Worm (Caenorhabditis elegans) whole organism, L3 larva: ENCODE measurements around the gene mrpl-16.
A peak's percentile ranks its signal among the peaks of the same experiment; 100 is the strongest.

Experiments
- R02D3.7 ChIP-seq: fragments of 150-350 bp; optimal IDR thresholded peaks from 2 replicates; lab custom pipeline; 2014; ENCODE audit warnings: missing biosample characterization, missing genetic modification characterization
- ZK546.5 ChIP-seq: sonication (generic microtip); optimal IDR thresholded peaks from 2 replicates; lab custom pipeline; 2017; ENCODE audit warnings: missing biosample characterization, missing genetic modification characterization
- ama-1 ChIP-seq: fragments of 150-350 bp; optimal IDR thresholded peaks from 2 replicates; lab custom pipeline; 2018
- ceh-16 ChIP-seq: sonication (generic microtip); optimal IDR thresholded peaks from 2 replicates; lab custom pipeline; 2017; ENCODE audit warnings: missing biosample characterization, missing genetic modification characterization
- ceh-28 ChIP-seq: fragments of 150-350 bp; optimal IDR thresholded peaks from 2 replicates; lab custom pipeline; 2014; ENCODE audit warnings: missing biosample characterization, missing genetic modification reagents, missing genetic modification characterization
- ceh-82 ChIP-seq: fragments of 150-350 bp; optimal IDR thresholded peaks from 2 replicates; lab custom pipeline; 2014; ENCODE audit warnings: missing biosample characterization, missing genetic modification characterization
- ceh-9 ChIP-seq: sonication (generic microtip); optimal IDR thresholded peaks from 2 replicates; lab custom pipeline; 2018; ENCODE audit warnings: missing biosample characterization, missing genetic modification characterization
- daf-12 ChIP-seq: fragments of 150-350 bp; optimal IDR thresholded peaks from 2 replicates; lab custom pipeline; 2014; ENCODE audit warnings: missing biosample characterization, missing genetic modification reagents, missing genetic modification characterization
- egl-27 ChIP-seq: sonication (generic microtip); optimal IDR thresholded peaks from 4 replicates; lab custom pipeline; 2017; ENCODE audit warnings: missing biosample characterization, missing genetic modification reagents, missing genetic modification characterization
- egl-5 ChIP-seq: fragments of 150-350 bp; optimal IDR thresholded peaks from 2 replicates; lab custom pipeline; 2017; ENCODE audit warnings: missing biosample characterization, missing genetic modification reagents, missing genetic modification characterization, inconsistent platforms
- elt-1 ChIP-seq: fragments of 150-350 bp; optimal IDR thresholded peaks from 2 replicates; lab custom pipeline; 2014; ENCODE audit warnings: missing biosample characterization, missing genetic modification characterization
- elt-2 ChIP-seq: sonication (generic microtip); optimal IDR thresholded peaks from 2 replicates; lab custom pipeline; 2016; ENCODE audit warnings: missing genetic modification reagents, mild to moderate bottlenecking, missing genetic modification characterization, missing compliant biosample characterization
- elt-3 ChIP-seq, 3 experiments: fragments of 150-350 bp in 1 of 3; sonication (generic microtip) in 2 of 3; optimal IDR thresholded peaks; 2 replicates in 2 of 3; 4 replicates in 1 of 3; lab custom pipeline; 2014 to 2017; ENCODE audit warnings: missing biosample characterization in 3 of 3, missing genetic modification characterization in 3 of 3
- eor-1 ChIP-seq, 2 experiments: fragments of 150-350 bp; optimal IDR thresholded peaks; 2 replicates each; lab custom pipeline; 2014 to 2018; ENCODE audit warnings: missing biosample characterization in 2 of 2, missing genetic modification characterization in 2 of 2
- fkh-10 ChIP-seq: sonication (generic microtip); optimal IDR thresholded peaks from 2 replicates; lab custom pipeline; 2017; ENCODE audit warnings: missing biosample characterization, missing genetic modification reagents, missing genetic modification characterization
- fos-1 ChIP-seq: fragments of 150-350 bp; optimal IDR thresholded peaks from 2 replicates; lab custom pipeline; 2014; ENCODE audit warnings: missing biosample characterization, missing genetic modification characterization
- hmg-11 ChIP-seq: sonication (generic microtip); optimal IDR thresholded peaks from 2 replicates; lab custom pipeline; 2016; ENCODE audit warnings: missing genetic modification characterization, missing compliant biosample characterization
- jun-1 ChIP-seq: fragments of 150-350 bp; optimal IDR thresholded peaks from 2 replicates; lab custom pipeline; 2014; ENCODE audit warnings: missing biosample characterization, missing genetic modification reagents, missing genetic modification characterization
- lin-15B ChIP-seq: fragments of 150-350 bp; optimal IDR thresholded peaks from 2 replicates; lab custom pipeline; 2014; ENCODE audit warnings: missing biosample characterization, missing genetic modification characterization
- lin-39 ChIP-seq: fragments of 150-350 bp; optimal IDR thresholded peaks from 2 replicates; lab custom pipeline; 2018; ENCODE audit warnings: missing biosample characterization, missing genetic modification reagents, missing genetic modification characterization
- mdl-1 ChIP-seq: fragments of 150-350 bp; optimal IDR thresholded peaks from 2 replicates; lab custom pipeline; 2014; ENCODE audit warnings: missing biosample characterization, missing genetic modification characterization
- nfya-1 ChIP-seq: sonication (generic microtip); optimal IDR thresholded peaks from 2 replicates; lab custom pipeline; 2017; ENCODE audit warnings: missing genetic modification characterization, mild to moderate bottlenecking, missing compliant biosample characterization, antibody characterized with exemption, moderate library complexity; ENCODE audit not compliant: insufficient read depth
- nhr-43 ChIP-seq: sonication (generic microtip); optimal IDR thresholded peaks from 2 replicates; lab custom pipeline; 2016; ENCODE audit warnings: mild to moderate bottlenecking, missing genetic modification characterization, missing compliant biosample characterization; ENCODE audit not compliant: poor library complexity, severe bottlenecking
- nhr-67 ChIP-seq: fragments of 150-350 bp; optimal IDR thresholded peaks from 2 replicates; lab custom pipeline; 2014; ENCODE audit warnings: missing biosample characterization, missing genetic modification characterization
- nhr-76 ChIP-seq: fragments of 150-350 bp; sonication (generic microtip); optimal IDR thresholded peaks from 5 replicates; lab custom pipeline; 2014; ENCODE audit warnings: missing biosample characterization, missing genetic modification characterization
- nhr-77 ChIP-seq: fragments of 150-350 bp; optimal IDR thresholded peaks from 2 replicates; lab custom pipeline; 2014; ENCODE audit warnings: missing biosample characterization, missing genetic modification characterization
- sea-2 ChIP-seq: fragments of 150-350 bp; sonication (generic microtip); optimal IDR thresholded peaks from 4 replicates; lab custom pipeline; 2014; ENCODE audit warnings: missing biosample characterization, missing genetic modification reagents, missing genetic modification characterization
- snpc-4 ChIP-seq: fragments of 150-350 bp; optimal IDR thresholded peaks from 2 replicates; lab custom pipeline; 2014; ENCODE audit warnings: missing biosample characterization, missing genetic modification characterization
- ztf-11 ChIP-seq: fragments of 150-350 bp; optimal IDR thresholded peaks from 2 replicates; lab custom pipeline; 2014; ENCODE audit warnings: missing biosample characterization, missing genetic modification characterization
- ztf-4 ChIP-seq: fragments of 150-350 bp; optimal IDR thresholded peaks from 2 replicates; lab custom pipeline; 2014; ENCODE audit warnings: missing biosample characterization, missing genetic modification characterization

The mrpl-16 gene

DNA sequence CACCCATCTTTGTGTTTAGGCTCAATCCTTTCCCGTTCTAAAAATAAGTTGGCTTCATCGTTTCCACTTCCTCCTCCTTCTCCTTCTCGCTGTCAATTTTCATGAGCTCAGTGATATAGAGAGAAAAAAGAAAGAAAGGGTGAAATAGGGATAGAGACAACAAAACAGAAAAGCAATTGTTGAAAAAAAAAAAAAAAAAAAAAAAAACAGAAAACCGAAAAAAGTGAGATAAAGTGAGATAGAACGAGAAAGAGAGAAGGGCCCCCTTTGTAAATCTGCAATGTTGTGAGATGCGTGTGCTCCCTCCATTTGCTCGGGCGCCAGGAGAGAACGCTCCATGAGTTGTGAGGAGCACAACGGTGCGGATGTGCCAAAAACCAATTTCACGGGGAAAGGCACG lies 19.7 kb downstream of the mrpl-16 start:
- TF ChIP-seq fkh-10 (GFP tag; lab: Kevin White, UChicago), result peak; percentile 24
- no peak for TF ChIP-seq nhr-77
- peak; percentile 33 for TF ChIP-seq egl-5 (tag; lab: Kevin White, UChicago)
- peak; percentile 6 for TF ChIP-seq lin-39 (tag; lab: Kevin White, UChicago)
- no peak for TF ChIP-seq sea-2 (GFP tag; lab: Kevin White, UChicago)
- peak; percentile 50 for TF ChIP-seq nfya-1 (tag; lab: Kevin White, UChicago)

DNA sequence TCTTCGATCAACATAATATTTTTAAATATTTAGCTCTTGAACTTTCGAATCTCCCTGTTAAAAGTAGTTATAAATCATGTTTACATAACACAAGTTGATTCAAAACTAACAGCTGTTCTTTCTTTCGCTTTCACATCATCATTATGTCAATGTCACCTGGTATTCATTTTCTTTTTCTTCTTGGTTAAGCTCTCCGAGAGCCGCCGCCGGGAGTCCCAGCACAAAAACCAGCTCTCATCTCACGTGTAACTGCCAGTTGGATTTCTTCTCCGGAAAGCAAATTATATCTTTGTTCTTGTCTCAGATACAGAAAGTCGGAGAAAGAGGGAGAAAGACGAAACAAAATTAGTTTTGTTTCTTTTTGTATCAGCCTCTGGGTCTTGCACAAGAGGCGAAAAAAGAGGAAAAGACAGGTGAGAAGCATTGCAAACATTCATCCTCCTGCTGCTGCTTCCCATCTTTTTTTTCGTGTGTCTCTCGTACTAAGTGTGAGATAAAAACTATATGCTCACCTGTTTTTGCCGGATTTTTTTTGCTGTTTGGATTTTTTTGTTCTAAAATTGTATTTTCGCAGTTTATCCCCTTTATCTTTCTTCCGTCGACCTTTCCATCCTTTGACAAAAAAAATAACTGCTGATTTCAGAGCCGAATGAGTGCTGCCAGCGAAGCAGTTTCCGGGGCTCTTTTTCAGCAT lies 27.2 kb downstream of the mrpl-16 start, which contains the start of gene F17C8.3:
TSS of gene F17C8.3 (plus strand) at position 644 of the 694 bp plus-strand sequence.
- TF ChIP-seq nfya-1 (tag; lab: Kevin White, UChicago), result peak; percentile 48
- no peak for TF ChIP-seq nhr-67 (tag; lab: Kevin White, UChicago)
- peak; percentile 10 for TF ChIP-seq mdl-1

DNA sequence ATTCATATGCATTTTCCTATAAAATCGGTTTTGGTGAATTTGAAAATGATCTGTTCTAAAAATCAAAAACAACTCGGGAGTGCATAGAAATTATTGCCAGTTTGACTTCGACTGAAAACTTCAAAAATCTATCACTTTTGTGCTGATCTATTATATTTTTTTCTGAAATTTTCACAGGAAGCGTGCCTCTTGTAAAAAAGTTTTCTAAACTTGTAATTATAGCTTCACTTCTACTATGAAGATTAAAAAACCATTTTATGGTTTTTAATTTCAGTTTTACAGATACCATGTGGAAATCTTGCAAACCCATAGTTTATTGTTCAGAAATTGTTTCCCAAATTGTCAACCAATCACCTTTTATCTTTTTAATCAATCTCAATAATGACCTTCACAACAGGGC lies 29.9 kb downstream of the mrpl-16 start, which contains the start of gene F17C8.9:
TSS of gene F17C8.9 (plus strand) at position 301 of the 400 bp plus-strand sequence.
- TF ChIP-seq daf-12 (tag; lab: Kevin White, UChicago) (no peak), fos-1 (tag; lab: Kevin White, UChicago) (no peak), eor-1 (tag; optimal IDR thresholded peaks at IDR 0.05; lab: Kevin White, UChicago) (no peak), nhr-43 (tag; lab: Kevin White, UChicago) (no peak), elt-1 (no peak), lin-39 (tag; lab: Kevin White, UChicago) (no peak), nhr-77 (no peak), elt-3 (tag; optimal IDR thresholded peaks at IDR 0.05; lab: Kevin White, UChicago) (no peak), sea-2 (GFP tag; lab: Kevin White, UChicago) (no peak), ztf-11 (tag; lab: Kevin White, UChicago) (no peak), lin-15B (tag; lab: Kevin White, UChicago) (no peak), ceh-82 (tag; lab: Kevin White, UChicago) (no peak), egl-5 (tag; lab: Kevin White, UChicago) (no peak), nhr-76 (tag; lab: Kevin White, UChicago) (no peak), egl-27 (tag; lab: Kevin White, UChicago) (no peak), nfya-1 (tag; lab: Kevin White, UChicago) (no peak), ceh-28 (tag; lab: Kevin White, UChicago) (no peak)

DNA sequence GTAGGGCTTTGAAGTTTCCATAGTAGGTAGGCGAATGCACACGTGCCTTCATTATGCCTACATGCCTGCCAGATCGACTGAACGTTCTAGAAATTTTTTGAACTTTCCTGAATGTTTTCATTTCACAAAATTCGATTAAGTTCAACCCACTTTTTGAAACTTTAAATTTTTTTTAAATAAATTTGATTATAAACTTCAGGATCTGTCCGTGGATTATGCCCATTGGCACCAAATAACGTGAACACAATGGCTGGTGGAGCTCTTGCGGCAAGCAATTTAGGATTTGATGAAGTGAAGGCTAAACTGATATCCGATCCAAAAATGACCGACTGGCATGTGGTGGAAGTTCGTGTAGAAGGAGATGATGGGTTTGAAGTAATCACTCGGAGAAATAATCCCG lies 31.2 kb downstream of the mrpl-16 start, which contains the start of gene F17C8.7:
TSS of gene F17C8.7 (plus strand) at position 301 of the 400 bp plus-strand sequence.
- TF ChIP-seq fkh-10 (GFP tag; lab: Kevin White, UChicago) (no peak), ama-1 (lab: Kevin White, UChicago) (no peak), hmg-11 (no peak), nhr-77 (no peak), ZK546.5 (no peak), ceh-16 (tag; lab: Kevin White, UChicago) (no peak)

DNA sequence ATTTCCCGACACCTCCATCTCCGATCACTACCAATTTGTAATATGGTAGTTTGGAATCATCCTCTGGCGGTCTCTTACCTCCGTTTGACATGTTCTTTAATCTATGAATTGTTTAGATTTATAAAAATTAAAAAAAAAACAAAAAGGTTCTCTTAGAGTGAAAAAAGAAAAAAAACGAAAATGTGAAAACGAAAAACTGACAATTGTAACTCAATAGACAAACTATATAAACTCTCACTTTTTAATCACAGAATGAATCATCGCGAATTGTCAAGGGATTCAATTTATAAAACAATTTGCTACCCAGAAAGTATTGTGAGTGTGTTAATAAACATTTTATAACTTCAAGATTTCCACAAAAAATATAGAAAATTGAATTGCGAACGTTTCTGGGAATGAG lies 35.8 kb downstream of the mrpl-16 start, which contains the start of gene ras-2:
TSS of gene ras-2 (minus strand) at position 101 of the 400 bp plus-strand sequence.
- TF ChIP-seq jun-1 (no peak), sea-2 (GFP tag; lab: Kevin White, UChicago) (no peak), elt-2 (tag; lab: Kevin White, UChicago) (no peak), nhr-67 (tag; lab: Kevin White, UChicago) (no peak), R02D3.7 (tag; lab: Kevin White, UChicago) (no peak), ama-1 (lab: Kevin White, UChicago) (no peak), ztf-4 (tag; lab: Kevin White, UChicago) (no peak), ceh-9 (tag; lab: Kevin White, UChicago) (no peak), snpc-4 (tag; lab: Kevin White, UChicago) (no peak), elt-3 (tag; optimal IDR thresholded peaks at IDR 0.05; lab: Kevin White, UChicago) (no peak), lin-15B (tag; lab: Kevin White, UChicago) (no peak), hmg-11 (no peak), ceh-82 (tag; lab: Kevin White, UChicago) (no peak), ztf-11 (tag; lab: Kevin White, UChicago) (no peak), ceh-16 (tag; lab: Kevin White, UChicago) (no peak), nhr-43 (tag; lab: Kevin White, UChicago) (no peak), eor-1 (tag; optimal IDR thresholded peaks at IDR 0.05; lab: Kevin White, UChicago) (no peak), nhr-77 (no peak)
